Worm (Caenorhabditis elegans): Measurements from ENCODE around the gene Y50D7A.10.

Y50D7A.10 gene

DNA sequence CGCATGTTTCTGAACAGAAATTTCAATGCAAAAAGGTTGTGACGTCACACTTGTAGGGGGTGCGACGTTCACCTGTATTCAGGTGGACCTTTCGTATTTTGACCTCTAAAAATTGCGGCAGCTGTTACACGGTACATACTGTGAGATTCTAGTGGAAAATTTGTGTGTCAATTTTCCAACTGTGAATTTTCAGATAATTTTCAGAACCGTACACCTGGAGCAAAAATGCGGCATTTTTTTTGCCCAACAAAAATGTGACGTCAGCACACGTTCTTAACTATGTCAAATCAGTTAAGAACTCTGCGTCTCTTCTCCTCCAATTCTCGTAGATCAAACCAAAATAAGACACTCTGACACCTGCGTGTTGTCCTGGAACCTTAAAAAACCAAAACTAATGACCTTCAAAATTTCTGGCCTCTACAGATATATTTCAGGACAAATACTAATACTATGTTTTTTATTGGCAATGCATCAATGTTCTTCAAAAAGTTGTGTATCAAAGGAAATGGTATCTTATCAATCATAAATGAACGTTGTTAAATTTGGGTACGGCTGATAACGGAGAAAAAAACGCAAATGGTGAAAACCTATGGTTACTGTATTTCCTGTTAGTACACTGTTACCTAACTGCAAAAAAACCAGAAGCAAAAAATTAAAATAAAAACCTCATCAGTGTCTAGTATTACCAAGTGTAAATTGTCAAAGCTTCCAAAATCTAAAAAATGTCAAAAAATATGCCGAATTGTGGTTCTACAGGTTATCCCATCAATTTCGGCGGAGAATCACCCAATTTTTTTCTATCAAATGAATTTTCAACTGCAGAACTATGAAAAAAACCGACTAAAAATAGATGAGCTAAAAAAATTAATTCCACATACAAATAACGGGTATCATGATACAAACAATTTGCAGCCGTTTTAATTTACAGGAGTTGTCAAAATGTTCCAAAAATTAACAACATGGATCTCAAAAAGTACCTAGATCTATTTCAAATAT lies 41.9 kb downstream of the Y50D7A.10 start:
- TF ChIP-seq sdz-12 (GFP tag; optimal IDR thresholded peaks at IDR 0.05) (no peak), duxl-1 (tag; optimal IDR thresholded peaks at IDR 0.05; ENCODE audit: poor library complexity) (peak; percentile 18), mxl-3 (GFP tag; optimal IDR thresholded peaks at IDR 0.05) (no peak), T26A8.4 (GFP tag; IDR thresholded peaks at IDR 0.05) (peak; percentile 45), arid-1 (GFP tag; conservative IDR thresholded peaks at IDR 0.05) (0 out of 2 replicates have a peak, but pooled peaks have one; percentile 17), dmd-9 (GFP tag; IDR thresholded peaks at IDR 0.05) (0 out of 2 replicates have a peak, but pooled peaks have one; percentile 41), cey-2 (tag; optimal IDR thresholded peaks at IDR 0.05; ENCODE audit: borderline replicate concordance, insufficient read depth) (no peak), nhr-11 (tag; optimal IDR thresholded peaks at IDR 0.05) (no peak), rbr-2 (tag; optimal IDR thresholded peaks at IDR 0.05) (no peak), dve-1 (tag; optimal IDR thresholded peaks at IDR 0.05; ENCODE audit: insufficient read depth) (peak; percentile 54), unc-62 (GFP tag; optimal IDR thresholded peaks at IDR 0.05 in 1 of 2) (peak in 1 of 2 experiments; percentile 94), unc-62 (tag; optimal IDR thresholded peaks at IDR 0.05) (no peak), snpc-1.2 (GFP tag; IDR thresholded peaks at IDR 0.05) (0 out of 2 replicates have a peak, but pooled peaks have one; percentile 14), daf-16 (GFP tag; optimal IDR thresholded peaks at IDR 0.05) (no peak), daf-16 (tag; optimal IDR thresholded peaks at IDR 0.05) (peak; percentile 73), hif-1 (tag; optimal IDR thresholded peaks at IDR 0.05) (no peak), nhr-111 (GFP tag; optimal IDR thresholded peaks at IDR 0.05) (no peak), mxl-2 (GFP tag; conservative IDR thresholded peaks at IDR 0.05) (no peak), mep-1 (tag; optimal IDR thresholded peaks at IDR 0.05) (peak; percentile 11), nhr-77 (tag; optimal IDR thresholded peaks at IDR 0.05) (peak; percentile 37), spr-1 (tag; optimal IDR thresholded peaks at IDR 0.05) (no peak), D1046.2 (GFP tag; IDR thresholded peaks at IDR 0.05) (no peak), daf-19 (GFP tag; conservative IDR thresholded peaks at IDR 0.05) (no peak), aly-2 (tag; optimal IDR thresholded peaks at IDR 0.05) (no peak), nhr-48 (tag; optimal IDR thresholded peaks at IDR 0.05) (peak; percentile 18), mes-2 (tag; optimal IDR thresholded peaks at IDR 0.05; ENCODE audit: poor library complexity, severe bottlenecking) (peak; percentile 16), nhr-237 (tag; optimal IDR thresholded peaks at IDR 0.05) (no peak), nhr-41 (GFP tag; IDR thresholded peaks at IDR 0.05) (no peak), tra-1 (GFP tag; IDR thresholded peaks at IDR 0.05) (no peak), nhr-28 (tag; optimal IDR thresholded peaks at IDR 0.05) (peak; percentile 65), egl-43 (GFP tag; IDR thresholded peaks at IDR 0.05) (peak; percentile 65; the same call in 1 of the 2 replicates), F49E8.2 (tag; optimal IDR thresholded peaks at IDR 0.05; ENCODE audit: borderline replicate concordance) (no peak), lin-1 (GFP tag; IDR thresholded peaks at IDR 0.05) (no peak), lin-38 (GFP tag; IDR thresholded peaks at IDR 0.05) (peak; percentile 6; the same call in 1 of the 2 replicates), zag-1 (tag; optimal IDR thresholded peaks at IDR 0.05) (no peak), vab-7 (GFP tag; IDR thresholded peaks at IDR 0.05) (no peak), spr-3 (GFP tag; optimal IDR thresholded peaks at IDR 0.05) (no peak), attf-4 (tag; optimal IDR thresholded peaks at IDR 0.05) (no peak), nhr-25 (tag; optimal IDR thresholded peaks at IDR 0.05; ENCODE audit: borderline replicate concordance, insufficient read depth) (no peak), hlh-11 (tag; optimal IDR thresholded peaks at IDR 0.05) (peak; percentile 32), tag-97 (GFP tag; IDR thresholded peaks at IDR 0.05) (no peak), saeg-2 (GFP tag; IDR thresholded peaks at IDR 0.05) (no peak), T20F7.1 (GFP tag; optimal IDR thresholded peaks at IDR 0.05) (peak; percentile 12), jun-1 (tag; optimal IDR thresholded peaks at IDR 0.05) (no peak), pqm-1 (tag; optimal IDR thresholded peaks at IDR 0.05) (peak; percentile 87), lin-39 (tag; optimal IDR thresholded peaks at IDR 0.05) (no peak), daf-8 (GFP tag; IDR thresholded peaks at IDR 0.05) (no peak), ceh-62 (tag; optimal IDR thresholded peaks at IDR 0.05) (no peak)

Data from whole organism, L4 larva.